Worm (Caenorhabditis elegans) whole organism, L1 larva: ENCODE data around the gene C06C3.10.

Source experiments
- ama-1 ChIP-seq: fragments of 150-350 bp; optimal IDR thresholded peaks from 2 replicates; lab custom pipeline; 2014
- ceh-8 ChIP-seq: fragments of 200-800 bp; sonication (Bioruptor generic); optimal IDR thresholded peaks from 2 replicates; lab custom pipeline; 2018; ENCODE audit warnings: mild to moderate bottlenecking, missing genetic modification characterization, moderate library complexity, missing compliant biosample characterization
- ceh-88 ChIP-seq: fragments of 200-800 bp; sonication (Bioruptor generic); IDR thresholded peaks from 2 replicates; pipeline ENCODE4 v1.3.6; 2022; ENCODE audit warnings: missing genetic modification characterization, missing compliant biosample characterization
- ceh-90 ChIP-seq: sonication (generic microtip); optimal IDR thresholded peaks from 2 replicates; lab custom pipeline; 2016; ENCODE audit warnings: missing genetic modification characterization, missing compliant biosample characterization
- ces-1 ChIP-seq: fragments of 150-350 bp; optimal IDR thresholded peaks from 2 replicates; lab custom pipeline; 2014; ENCODE audit warnings: missing biosample characterization, missing genetic modification reagents, missing genetic modification characterization
- dsc-1 ChIP-seq: sonication (generic microtip); optimal IDR thresholded peaks from 2 replicates; lab custom pipeline; 2016; ENCODE audit warnings: mild to moderate bottlenecking, missing genetic modification characterization, missing compliant biosample characterization
- egl-27 ChIP-seq, 2 experiments: fragments of 150-350 bp in 1 of 2; sonication (generic microtip); optimal IDR thresholded peaks; 3 replicates each; lab custom pipeline; 2017 to 2018; ENCODE audit warnings: missing biosample characterization in 2 of 2, missing genetic modification characterization in 2 of 2, missing genetic modification reagents in 2 of 2
- lin-15B ChIP-seq: fragments of 150-350 bp; sonication (generic microtip); optimal IDR thresholded peaks from 3 replicates; lab custom pipeline; 2014; ENCODE audit warnings: missing biosample characterization, missing genetic modification characterization
- mdl-1 ChIP-seq, 2 experiments: fragments of 150-350 bp; optimal IDR thresholded peaks; 2 replicates each; lab custom pipeline; 2014 to 2017; ENCODE audit warnings: missing biosample characterization in 2 of 2, missing genetic modification characterization in 2 of 2, inconsistent platforms in 1 of 2
- nhr-11 ChIP-seq: fragments of 150-350 bp; optimal IDR thresholded peaks from 2 replicates; lab custom pipeline; 2014; ENCODE audit warnings: missing biosample characterization, missing genetic modification characterization
- nhr-76 ChIP-seq: sonication (generic microtip); optimal IDR thresholded peaks from 2 replicates; lab custom pipeline; 2017; ENCODE audit warnings: missing biosample characterization, missing genetic modification characterization
- nhr-77 ChIP-seq: fragments of 150-350 bp; optimal IDR thresholded peaks from 2 replicates; lab custom pipeline; 2014; ENCODE audit warnings: missing biosample characterization, missing genetic modification characterization
- ztf-11 ChIP-seq, 2 experiments: sonication (generic microtip); optimal IDR thresholded peaks; 2 replicates each; lab custom pipeline; 2016 to 2017; ENCODE audit warnings: missing genetic modification characterization in 2 of 2, missing biosample characterization in 1 of 2, missing compliant biosample characterization in 1 of 2

ce11 chrII:9362249-9362648 is 14.8 kb downstream of the C06C3.10 start:
- no peak for TF ChIP-seq lin-15B (tag; lab: Kevin White, UChicago)
- TF ChIP-seq nhr-76 (tag; lab: Kevin White, UChicago) = no peak
- TF ChIP-seq nhr-11 (tag; lab: Kevin White, UChicago) = no peak
- no peak for TF ChIP-seq ztf-11 (tag; optimal IDR thresholded peaks at IDR 0.05; lab: Kevin White, UChicago)
- TF ChIP-seq ama-1 = no peak
- no peak for TF ChIP-seq ceh-8 (GFP tag; lab: Kevin White, UChicago)
- no peak for TF ChIP-seq dsc-1 (tag; lab: Kevin White, UChicago)
- TF ChIP-seq mdl-1 (tag; optimal IDR thresholded peaks at IDR 0.05; lab: Kevin White, UChicago) = no peak
- TF ChIP-seq ceh-90 = no peak
- TF ChIP-seq ces-1 (GFP tag; lab: Kevin White, UChicago) = no peak
- TF ChIP-seq egl-27 (tag; optimal IDR thresholded peaks at IDR 0.05; lab: Kevin White, UChicago) = no peak
- no peak for TF ChIP-seq nhr-77 (tag; lab: Kevin White, UChicago)
- no peak for TF ChIP-seq ceh-88 (GFP tag; lab: Robert Waterston, UW)
